Worm (Caenorhabditis elegans) whole organism, early embryonic: ENCODE results near the gene Y43F8C.9.

ENCODE experiments used
- F13C5.2 ChIP-seq: sonication (generic microtip); optimal IDR thresholded peaks from 2 replicates; lab custom pipeline; 2017; ENCODE audit warnings: mild to moderate bottlenecking, missing genetic modification characterization, inconsistent platforms, missing compliant biosample characterization
- aly-1 ChIP-seq: sonication (generic microtip); optimal IDR thresholded peaks from 2 replicates; lab custom pipeline; 2016; ENCODE audit warnings: missing genetic modification characterization, missing compliant biosample characterization
- ama-1 ChIP-seq: fragments of 150-350 bp; optimal IDR thresholded peaks from 2 replicates; lab custom pipeline; 2014
- ceh-13 ChIP-seq: fragments of 200-800 bp; sonication (Bioruptor generic); optimal IDR thresholded peaks from 2 replicates; lab custom pipeline; 2018; ENCODE audit warnings: mild to moderate bottlenecking, missing genetic modification characterization, missing compliant biosample characterization
- ets-7 ChIP-seq: sonication (generic microtip); optimal IDR thresholded peaks from 2 replicates; lab custom pipeline; 2016; ENCODE audit warnings: missing genotype, missing genetic modification characterization, missing compliant biosample characterization
- flt-1 ChIP-seq: fragments of 200-800 bp; sonication (Bioruptor generic); IDR thresholded peaks from 2 replicates; pipeline ENCODE4 v1.3.6; 2022; ENCODE audit warnings: missing genetic modification characterization, missing compliant biosample characterization
- hnd-1 ChIP-seq: sonication (generic microtip); optimal IDR thresholded peaks from 2 replicates; lab custom pipeline; 2016; ENCODE audit warnings: missing genetic modification characterization, missing compliant biosample characterization
- pes-1 ChIP-seq: fragments of 200-800 bp; sonication (Bioruptor generic); IDR thresholded peaks from 2 replicates; pipeline ENCODE4 v1.3.6; 2022; ENCODE audit warnings: missing genetic modification reagents, missing genetic modification characterization, missing compliant biosample characterization
- scrt-1 ChIP-seq: fragments of 200-800 bp; sonication (Bioruptor generic); IDR thresholded peaks from 2 replicates; pipeline ENCODE4 v1.3.6; 2022; ENCODE audit warnings: missing genetic modification characterization, missing compliant biosample characterization
- sea-1 ChIP-seq: fragments of 200-800 bp; sonication (Bioruptor generic); conservative IDR thresholded peaks from 2 replicates; pipeline ENCODE4 v1.3.6; 2022; ENCODE audit warnings: missing genetic modification characterization, missing compliant biosample characterization
- tbx-37 ChIP-seq: fragments of 200-800 bp; sonication (Bioruptor generic); conservative IDR thresholded peaks from 2 replicates; pipeline ENCODE4 v1.3.6; 2022; ENCODE audit warnings: missing genetic modification reagents, missing genetic modification characterization, missing compliant biosample characterization
- tra-4 ChIP-seq: sonication (generic microtip); optimal IDR thresholded peaks from 2 replicates; lab custom pipeline; 2017; ENCODE audit warnings: missing genetic modification characterization, missing compliant biosample characterization

DNA sequence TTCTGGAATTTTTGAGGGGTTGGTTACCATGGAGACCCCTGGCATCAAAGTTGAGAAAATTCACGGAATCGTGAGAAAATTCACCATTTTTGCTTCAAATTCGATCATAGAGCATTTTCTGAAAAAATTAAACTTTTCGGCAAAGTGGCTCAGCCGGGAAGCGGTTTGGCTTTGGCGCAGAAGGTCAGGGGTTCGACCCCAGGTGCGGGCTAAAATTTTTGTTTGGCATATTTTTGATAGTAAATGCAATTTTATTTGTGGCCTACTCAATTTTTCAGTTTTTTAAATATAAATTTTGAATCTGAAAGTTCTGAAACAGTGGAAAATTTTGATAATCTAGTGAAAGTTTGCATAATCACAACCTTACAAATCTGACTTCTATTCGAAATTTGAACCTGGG is 46.8 kb upstream of the Y43F8C.9 start:
- TF ChIP-seq aly-1 (no peak), tra-4 (tag; lab: Kevin White, UChicago) (no peak), flt-1 (GFP tag; lab: Robert Waterston, UW) (no peak), ceh-13 (GFP tag; lab: Kevin White, UChicago) (no peak), scrt-1 (no peak), ets-7 (tag; lab: Kevin White, UChicago) (no peak), ama-1 (lab: Kevin White, UChicago) (no peak), sea-1 (GFP tag; lab: Robert Waterston, UW) (no peak), F13C5.2 (tag; lab: Kevin White, UChicago) (no peak), tbx-37 (GFP tag; lab: Robert Waterston, UW) (no peak), hnd-1 (tag; lab: Kevin White, UChicago) (no peak), pes-1 (no peak)
